Fruit fly (Drosophila melanogaster) whole organism, pupa: ENCODE data around the gene CG43074.
A peak's percentile ranks its signal among the peaks of the same experiment; 100 is the strongest.

ENCODE experiments used
- CG10348 ChIP-seq: fragments of 200-800 bp; sonication (Bioruptor generic); IDR thresholded peaks from 2 replicates; pipeline ENCODE4 v1.3.6; 2022; ENCODE audit warnings: missing biosample characterization, missing genetic modification characterization
- CG12605 ChIP-seq: fragments of 200-800 bp; sonication (Bioruptor generic); IDR thresholded peaks from 2 replicates; pipeline ENCODE4 v1.3.6; 2022; ENCODE audit warnings: missing biosample characterization, missing genetic modification characterization
- CG13204 ChIP-seq: fragments of 200-800 bp; sonication (Bioruptor generic); optimal IDR thresholded peaks from 2 replicates; lab custom pipeline; 2018; ENCODE audit warnings: missing biosample characterization, mild to moderate bottlenecking, missing genetic modification characterization, moderate library complexity
- CG14655 ChIP-seq: fragments of 200-800 bp; sonication (Bioruptor generic); optimal IDR thresholded peaks from 3 replicates; lab custom pipeline; 2017; ENCODE audit warnings: mild to moderate bottlenecking, missing biosample characterization, missing genetic modification reagents, missing genetic modification characterization
- CG15710 ChIP-seq: fragments of 200-800 bp; sonication (Bioruptor generic); optimal IDR thresholded peaks from 2 replicates; lab custom pipeline; 2018; ENCODE audit warnings: missing biosample characterization, mild to moderate bottlenecking, missing genetic modification characterization, moderate library complexity
- CG17806 ChIP-seq: fragments of 200-800 bp; sonication (Bioruptor generic); optimal IDR thresholded peaks from 2 replicates; lab custom pipeline; 2018; ENCODE audit warnings: missing biosample characterization, mild to moderate bottlenecking, missing genetic modification characterization, moderate library complexity
- CG32121 ChIP-seq: fragments of 200-800 bp; sonication (Bioruptor generic); IDR thresholded peaks from 2 replicates; pipeline ENCODE4 v1.3.6; 2022; ENCODE audit warnings: missing biosample characterization, missing genetic modification characterization
- CG34367 ChIP-seq: fragments of 200-800 bp; sonication (Bioruptor generic); optimal IDR thresholded peaks from 2 replicates; lab custom pipeline; 2018; ENCODE audit warnings: missing biosample characterization, mild to moderate bottlenecking, missing genetic modification characterization
- CG4496 ChIP-seq: fragments of 200-800 bp; sonication (Bioruptor generic); IDR thresholded peaks from 3 replicates; pipeline ENCODE4 v1.3.6; 2022; ENCODE audit warnings: missing biosample characterization, missing genetic modification characterization
- CG8159 ChIP-seq: fragments of 200-800 bp; sonication (Bioruptor generic); optimal IDR thresholded peaks from 3 replicates; lab custom pipeline; 2018; ENCODE audit warnings: missing biosample characterization, mild to moderate bottlenecking, missing genetic modification characterization, moderate library complexity
- CG8301 ChIP-seq: fragments of 200-800 bp; sonication (Bioruptor generic); optimal IDR thresholded peaks from 2 replicates; lab custom pipeline; 2018; ENCODE audit warnings: missing biosample characterization, mild to moderate bottlenecking, missing genetic modification characterization
- CG9948 ChIP-seq: fragments of 200-800 bp; sonication (Bioruptor generic); optimal IDR thresholded peaks from 2 replicates; lab custom pipeline; 2018; ENCODE audit warnings: missing biosample characterization, mild to moderate bottlenecking, missing genetic modification characterization, moderate library complexity
- D1 ChIP-seq: fragments of 200-800 bp; sonication (Bioruptor generic); optimal IDR thresholded peaks from 2 replicates; lab custom pipeline; 2018; ENCODE audit warnings: missing biosample characterization, mild to moderate bottlenecking, missing genetic modification characterization, moderate library complexity
- EcR ChIP-seq: fragments of 200-800 bp; sonication (Bioruptor generic); optimal IDR thresholded peaks from 3 replicates; lab custom pipeline; 2019; ENCODE audit warnings: missing biosample characterization, missing genetic modification characterization, mild to moderate bottlenecking, moderate library complexity, missing genetic modification reagents
- Ets98B ChIP-seq: fragments of 200-800 bp; sonication (Bioruptor generic); IDR thresholded peaks from 2 replicates; pipeline ENCODE4 v1.3.6; 2022; ENCODE audit warnings: missing biosample characterization, missing genetic modification characterization
- Pif1A ChIP-seq: fragments of 200-800 bp; sonication (Bioruptor generic); optimal IDR thresholded peaks from 3 replicates; lab custom pipeline; 2016; ENCODE audit warnings: missing biosample characterization, missing genetic modification characterization
- Pif1B ChIP-seq: fragments of 200-800 bp; sonication (Bioruptor generic); optimal IDR thresholded peaks from 3 replicates; lab custom pipeline; 2016; ENCODE audit warnings: missing biosample characterization, missing genetic modification characterization
- Snoo ChIP-seq: fragments of 200-800 bp; sonication (Bioruptor generic); optimal IDR thresholded peaks from 3 replicates; lab custom pipeline; 2017; ENCODE audit warnings: missing biosample characterization, mild to moderate bottlenecking, missing genetic modification characterization, inconsistent platforms
- fd96Ca ChIP-seq: fragments of 200-800 bp; sonication (Bioruptor generic); IDR thresholded peaks from 3 replicates; pipeline ENCODE4 v1.3.6; 2022; ENCODE audit warnings: missing biosample characterization, missing genetic modification characterization
- gl ChIP-seq: fragments of 200-800 bp; sonication (Bioruptor generic); optimal IDR thresholded peaks from 2 replicates; lab custom pipeline; 2018; ENCODE audit warnings: missing biosample characterization, mild to moderate bottlenecking, missing genetic modification characterization
- rn ChIP-seq: fragments of 200-800 bp; sonication (Bioruptor generic); IDR thresholded peaks from 2 replicates; pipeline ENCODE4 v1.3.6; 2022; ENCODE audit warnings: missing biosample characterization, missing genetic modification characterization

Gene CG43074

dm6 chr3L:3485088-3485710, 746 bp upstream of the CG43074 start:
- TF ChIP-seq EcR (GFP tag; lab: Kevin White, UChicago): no peak
- TF ChIP-seq Pif1A (GFP tag; lab: Kevin White, UChicago): no peak
- no peak for TF ChIP-seq CG34367 (tag; lab: Kevin White, UChicago)
- no peak for TF ChIP-seq CG32121 (GFP tag; lab: Robert Waterston, UW)
- peak; percentile 21 for TF ChIP-seq CG14655 (GFP tag; lab: Kevin White, UChicago)
- TF ChIP-seq fd96Ca: peak; percentile 45; the same call in 1 of the 3 replicates
- no peak for TF ChIP-seq CG8301
- no peak for TF ChIP-seq Pif1B
- TF ChIP-seq gl: no peak
- TF ChIP-seq D1: no peak
- no peak for TF ChIP-seq CG17806 (tag; lab: Kevin White, UChicago)
- 0 out of 2 replicates have a peak, but pooled peaks have one; percentile 5 for TF ChIP-seq Ets98B (GFP tag; lab: Robert Waterston, UW)
- no peak for TF ChIP-seq CG9948
- peak; percentile 47 for TF ChIP-seq CG8159
- peak; percentile 13 for TF ChIP-seq Snoo (tag; lab: Kevin White, UChicago)
- no peak for TF ChIP-seq rn (GFP tag; lab: Robert Waterston, UW)
- no peak for TF ChIP-seq CG13204 (GFP tag; lab: Kevin White, UChicago)
- 0 out of 2 replicates have a peak, but pooled peaks have one; percentile 21 for TF ChIP-seq CG12605
- TF ChIP-seq CG10348: no peak
- peak; percentile 39 for TF ChIP-seq CG15710 (tag; lab: Kevin White, UChicago)
- 0 out of 3 replicates have a peak, but pooled peaks have one; percentile 11 for TF ChIP-seq CG4496

dm6 chr3L:3479551-3479950, 4.9 kb downstream of the CG43074 start:
- TF ChIP-seq CG15710 (tag; lab: Kevin White, UChicago): no peak
- TF ChIP-seq CG14655 (GFP tag; lab: Kevin White, UChicago): peak; percentile 11
- no peak for TF ChIP-seq CG4496
- peak; percentile 10 for TF ChIP-seq CG8159

dm6 chr3L:3472786-3473185, 11.7 kb downstream of the CG43074 start:
- TF ChIP-seq Snoo (tag; lab: Kevin White, UChicago) (peak; percentile 29), D1 (no peak), gl (peak; percentile 22), CG17806 (tag; lab: Kevin White, UChicago) (peak; percentile 56), EcR (GFP tag; lab: Kevin White, UChicago) (no peak), CG9948 (peak; percentile 21), CG32121 (GFP tag; lab: Robert Waterston, UW) (no peak), CG10348 (no peak), CG8159 (peak; percentile 85), Pif1B (peak; percentile 21), CG15710 (tag; lab: Kevin White, UChicago) (peak; percentile 63), Ets98B (GFP tag; lab: Robert Waterston, UW) (peak; percentile 52), Pif1A (GFP tag; lab: Kevin White, UChicago) (peak; percentile 33), rn (GFP tag; lab: Robert Waterston, UW) (no peak), fd96Ca (no peak; the same call in 2 of the 3 replicates), CG13204 (GFP tag; lab: Kevin White, UChicago) (no peak), CG34367 (tag; lab: Kevin White, UChicago) (peak; percentile 50), CG8301 (no peak), CG14655 (GFP tag; lab: Kevin White, UChicago) (no peak), CG12605 (peak; percentile 50; the same call in 1 of the 2 replicates), CG4496 (peak; percentile 80)

- no peak; the same call in 2 of the 3 replicates for TF ChIP-seq CG4496
- no peak for TF ChIP-seq Ets98B (GFP tag; lab: Robert Waterston, UW)
- no peak for TF ChIP-seq Pif1B
- TF ChIP-seq D1: no peak
- TF ChIP-seq CG15710 (tag; lab: Kevin White, UChicago): no peak
- no peak for TF ChIP-seq CG8301
- TF ChIP-seq CG17806 (tag; lab: Kevin White, UChicago): no peak
- no peak for TF ChIP-seq CG10348
- no peak for TF ChIP-seq gl
- no peak for TF ChIP-seq CG14655 (GFP tag; lab: Kevin White, UChicago)
- TF ChIP-seq CG9948: no peak
- TF ChIP-seq fd96Ca: no peak
- no peak for TF ChIP-seq CG12605
- TF ChIP-seq, all 21 proteins: peak for 0
These were observed 12.4 kb downstream of the CG43074 start, which contains the start of the genes CG32267 and CG42324 for dm6 chr3L:3472063-3472528. TSS of gene CG32267 (minus strand) at chr3L:3472113. TSS of gene CG42324 (plus strand) at chr3L:3472447.

- TF ChIP-seq Pif1B: no peak
- peak; percentile 20 for TF ChIP-seq Snoo (tag; lab: Kevin White, UChicago)
- no peak for TF ChIP-seq rn (GFP tag; lab: Robert Waterston, UW)
- no peak for TF ChIP-seq EcR (GFP tag; lab: Kevin White, UChicago)
- peak; percentile 9; the same call in 1 of the 2 replicates for TF ChIP-seq Ets98B (GFP tag; lab: Robert Waterston, UW)
- TF ChIP-seq CG4496: peak; percentile 67
These were observed 13.3 kb downstream of the CG43074 start, which contains the start of gene CG14971 for dm6 chr3L:3471174-3471573. TSS of gene CG14971 (minus strand) at chr3L:3471309.

- no peak for TF ChIP-seq CG32121 (GFP tag; lab: Robert Waterston, UW)
- TF ChIP-seq CG17806 (tag; lab: Kevin White, UChicago): no peak
- no peak for TF ChIP-seq fd96Ca
- TF ChIP-seq gl: no peak
- no peak for TF ChIP-seq D1
- TF ChIP-seq CG12605: no peak
- TF ChIP-seq CG14655 (GFP tag; lab: Kevin White, UChicago): no peak
- TF ChIP-seq Pif1B: no peak
- TF ChIP-seq Ets98B (GFP tag; lab: Robert Waterston, UW): no peak
- TF ChIP-seq EcR (GFP tag; lab: Kevin White, UChicago): no peak
- TF ChIP-seq CG13204 (GFP tag; lab: Kevin White, UChicago): no peak
- TF ChIP-seq CG8301: no peak
- no peak for TF ChIP-seq CG9948
- no peak for TF ChIP-seq CG8159
These were observed 14.7 kb downstream of the CG43074 start for dm6 chr3L:3469709-3470108.
